Worm (Caenorhabditis elegans) whole organism, mixed stage, embryonic: ENCODE results near the gene R04E5.9.

Experiments used
- ces-1 ChIP-seq: fragments of 150-350 bp; optimal IDR thresholded peaks from 2 replicates; lab custom pipeline; 2014; ENCODE audit warnings: missing biosample characterization, missing genetic modification reagents, missing genetic modification characterization
- lsy-2 ChIP-seq: fragments of 150-350 bp; optimal IDR thresholded peaks from 2 replicates; lab custom pipeline; 2014; ENCODE audit warnings: missing biosample characterization, missing genetic modification characterization
- mls-2 ChIP-seq: sonication (generic microtip); optimal IDR thresholded peaks from 2 replicates; lab custom pipeline; 2016; ENCODE audit warnings: mild to moderate bottlenecking, missing genetic modification characterization, moderate library complexity, missing compliant biosample characterization
- nhr-237 ChIP-seq: fragments of 150-350 bp; optimal IDR thresholded peaks from 2 replicates; lab custom pipeline; 2014; ENCODE audit warnings: missing biosample characterization, missing genetic modification characterization
- pha-4 ChIP-seq: fragments of 150-350 bp; optimal IDR thresholded peaks from 2 replicates; lab custom pipeline; 2018; ENCODE audit warnings: missing biosample characterization, missing genetic modification reagents, missing genetic modification characterization

- TF ChIP-seq lsy-2 (tag; lab: Kevin White, UChicago) (no peak), mls-2 (no peak), pha-4 (no peak), ces-1 (GFP tag; lab: Kevin White, UChicago) (no peak), nhr-237 (tag; lab: Kevin White, UChicago) (no peak)
Observed at ce11 chrX:8784234-8784633, 26.7 kb downstream of the R04E5.9 start, which contains the start of gene ZK721.3.
